Worm (Caenorhabditis elegans): ENCODE data around the gene C46G7.2.

DNA sequence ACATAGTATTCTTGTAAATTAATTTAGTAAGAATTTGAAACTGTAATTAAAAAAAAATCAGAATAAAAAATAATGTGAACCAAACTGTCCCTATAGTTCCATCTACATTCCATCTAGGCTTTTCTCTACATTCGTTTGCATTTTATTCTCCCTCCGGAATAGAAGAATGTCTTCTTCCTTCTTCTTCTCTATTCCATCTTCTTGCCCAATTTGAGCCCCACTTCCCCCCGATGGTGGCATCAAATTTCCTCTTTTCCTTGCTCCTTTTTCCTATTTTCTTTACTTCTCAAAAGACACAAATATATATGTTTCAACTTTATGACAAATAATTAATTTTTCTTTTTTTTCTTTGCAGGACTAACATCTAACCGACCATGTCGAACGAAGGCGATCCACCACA, 39.8 kb upstream of the C46G7.2 start, which contains the start of gene unc-44:
- TF ChIP-seq snpc-4 (tag; optimal IDR thresholded peaks at IDR 0.05) (no peak), zag-1 (tag; optimal IDR thresholded peaks at IDR 0.05) (no peak), lin-39 (tag; optimal IDR thresholded peaks at IDR 0.05) (no peak), nhr-19 (GFP tag; conservative IDR thresholded peaks at IDR 0.05) (no peak), alr-1 (tag; optimal IDR thresholded peaks at IDR 0.05; ENCODE audit: borderline replicate concordance) (no peak), ztf-4 (tag; optimal IDR thresholded peaks at IDR 0.05) (no peak), nhr-11 (tag; optimal IDR thresholded peaks at IDR 0.05) (no peak), skn-1 (tag; optimal IDR thresholded peaks at IDR 0.05) (no peak), nhr-237 (tag; optimal IDR thresholded peaks at IDR 0.05) (no peak)
